Worm (Caenorhabditis elegans): ENCODE data around the gene fbxa-78.

DNA sequence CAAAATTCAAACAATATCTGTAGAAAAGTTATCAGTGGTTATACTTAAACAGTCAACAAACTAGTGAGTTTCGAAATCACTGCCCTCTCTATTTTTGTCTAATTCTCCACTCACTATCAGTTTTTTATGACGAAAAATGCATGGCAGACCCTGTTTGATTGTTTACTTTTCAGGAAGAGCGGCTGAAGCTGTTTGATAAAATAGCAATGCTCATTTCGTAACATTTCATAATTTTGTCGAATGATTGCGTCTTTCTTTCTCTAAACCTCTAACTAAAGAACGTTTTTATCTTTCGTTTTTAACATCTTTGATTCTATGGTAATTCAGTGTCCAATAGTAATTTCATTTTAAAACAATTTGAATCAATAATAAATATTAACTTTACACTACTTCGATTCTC is 20.9 kb upstream of the fbxa-78 start:
- TF ChIP-seq him-1 (tag; optimal IDR thresholded peaks at IDR 0.05) (no peak), W03F9.2 (tag; optimal IDR thresholded peaks at IDR 0.05) (no peak), dao-5 (tag; optimal IDR thresholded peaks at IDR 0.05) (no peak)

All from whole organism, L4/young adult.